Worm (Caenorhabditis elegans): ENCODE results near the gene ndub-8.

DNA sequence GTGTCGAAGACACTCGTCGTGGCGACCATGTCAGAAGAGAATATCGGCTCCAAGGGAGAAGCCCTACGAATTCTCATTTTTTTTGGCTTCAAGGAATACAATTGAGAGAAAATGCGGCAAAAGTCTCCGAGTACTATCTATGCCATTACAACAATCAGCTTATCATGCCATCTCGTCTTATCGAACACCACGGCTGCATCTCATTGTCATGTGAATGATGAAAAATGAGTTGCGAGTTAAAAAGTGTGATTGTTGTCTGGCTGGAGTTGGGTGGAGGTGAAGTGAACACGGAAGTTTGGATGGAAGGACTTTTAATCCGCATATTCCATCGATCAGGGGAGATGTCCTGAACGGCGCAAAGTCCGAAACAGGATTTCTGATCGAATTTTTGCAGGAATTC is 11.8 kb upstream of the ndub-8 start:
- TF ChIP-seq fkh-10 (GFP tag; optimal IDR thresholded peaks at IDR 0.05) (no peak), ceh-18 (tag; optimal IDR thresholded peaks at IDR 0.05) (no peak), odd-2 (tag; optimal IDR thresholded peaks at IDR 0.05) (no peak), npax-4 (tag; optimal IDR thresholded peaks at IDR 0.05) (no peak)
